Fruit fly (Drosophila melanogaster): ENCODE measurements around the gene mus304.

DNA sequence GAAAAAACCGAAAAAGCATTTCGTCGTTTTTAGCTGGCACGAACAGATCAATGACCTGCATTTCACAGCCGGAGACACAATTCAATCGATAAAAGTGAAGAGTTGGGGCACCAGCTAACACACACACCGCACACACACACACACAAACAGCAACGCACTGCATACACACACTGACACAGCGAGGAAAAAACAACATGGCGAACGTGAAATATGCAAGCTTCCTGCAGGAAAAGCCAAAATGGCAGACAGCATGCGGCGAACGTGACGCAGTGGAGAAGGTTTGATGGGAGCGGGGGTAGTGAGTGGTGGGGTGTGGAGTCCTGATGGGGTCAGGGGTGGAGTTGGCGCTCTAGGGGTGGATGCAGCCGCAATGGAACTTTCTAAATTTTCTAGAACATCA, 25.6 kb upstream of the mus304 start:
- no peak for TF ChIP-seq kay (GFP tag; ENCODE audit: borderline replicate concordance)
- TF ChIP-seq Clk (GFP tag; optimal IDR thresholded peaks at IDR 0.05) = no peak
